Fruit fly (Drosophila melanogaster) whole organism, embryonic: ENCODE data around the gene CG42512.

Experiments
- Atf3 ChIP-seq: fragments of 200-800 bp; sonication (Bioruptor generic); optimal IDR thresholded peaks from 3 replicates; lab custom pipeline; 2016; ENCODE audit warnings: missing biosample characterization, missing genetic modification characterization
- Awh ChIP-seq: fragments of 200-800 bp; sonication (Bioruptor generic); IDR thresholded peaks from 2 replicates; pipeline ENCODE4, ENCODE4 v1.3.6; 2022; ENCODE audit warnings: missing biosample characterization, missing genetic modification characterization
- Blimp-1 ChIP-seq: fragments of 200-800 bp; sonication (Bioruptor generic); optimal IDR thresholded peaks from 3 replicates; lab custom pipeline; 2018; ENCODE audit warnings: missing biosample characterization, missing genetic modification characterization, mild to moderate bottlenecking, moderate library complexity, missing genetic modification reagents
- CG10321 ChIP-seq: fragments of 200-800 bp; sonication (Bioruptor generic); IDR thresholded peaks from 2 replicates; pipeline ENCODE4 v1.3.6; 2022; ENCODE audit warnings: missing biosample characterization, missing genetic modification characterization
- CG10462 ChIP-seq: fragments of 200-800 bp; sonication (Bioruptor generic); optimal IDR thresholded peaks from 2 replicates; lab custom pipeline; 2016; ENCODE audit warnings: missing biosample characterization, missing genetic modification characterization
- CG11398 ChIP-seq: fragments of 200-800 bp; sonication (Bioruptor generic); optimal IDR thresholded peaks from 2 replicates; lab custom pipeline; 2016; ENCODE audit warnings: missing biosample characterization, missing genetic modification characterization
- CG11456 ChIP-seq: fragments of 200-800 bp; sonication (Bioruptor generic); IDR thresholded peaks from 3 replicates; pipeline ENCODE4 v1.3.6; 2022; ENCODE audit warnings: missing biosample characterization, missing genetic modification characterization
- CG1233 ChIP-seq: fragments of 200-800 bp; sonication (Bioruptor generic); optimal IDR thresholded peaks from 4 replicates; lab custom pipeline; 2018; ENCODE audit warnings: missing biosample characterization, mild to moderate bottlenecking, missing genetic modification characterization
- CG13296 ChIP-seq: fragments of 200-800 bp; sonication (Bioruptor generic); optimal IDR thresholded peaks from 3 replicates; lab custom pipeline; 2018; ENCODE audit warnings: missing biosample characterization, mild to moderate bottlenecking, missing genetic modification characterization
- CG14050 ChIP-seq: fragments of 200-800 bp; sonication (Bioruptor generic); IDR thresholded peaks from 3 replicates; pipeline ENCODE4 v1.3.6; 2022; ENCODE audit warnings: missing biosample characterization, missing genetic modification characterization
- CG14710 ChIP-seq: fragments of 200-800 bp; sonication (Bioruptor generic); optimal IDR thresholded peaks from 3 replicates; lab custom pipeline; 2019; ENCODE audit warnings: missing biosample characterization, mild to moderate bottlenecking, missing genetic modification characterization, moderate library complexity
- CG15514 ChIP-seq: fragments of 200-800 bp; sonication (Bioruptor generic); optimal IDR thresholded peaks from 3 replicates; lab custom pipeline; 2017; ENCODE audit warnings: missing biosample characterization, missing genetic modification characterization, mild to moderate bottlenecking, moderate library complexity, missing genetic modification reagents
- CG18262 ChIP-seq: fragments of 200-800 bp; optimal IDR thresholded peaks from 3 replicates; lab custom pipeline; 2019; ENCODE audit warnings: missing biosample characterization, mild to moderate bottlenecking, missing genetic modification characterization, moderate library complexity
- CG18476 ChIP-seq: fragments of 200-800 bp; sonication (Bioruptor generic); optimal IDR thresholded peaks from 2 replicates; lab custom pipeline; 2016; ENCODE audit warnings: missing biosample characterization, mild to moderate bottlenecking, missing genetic modification characterization
- CG31365 ChIP-seq: fragments of 200-800 bp; sonication (Bioruptor generic); optimal IDR thresholded peaks from 2 replicates; lab custom pipeline; 2018; ENCODE audit warnings: missing biosample characterization, mild to moderate bottlenecking, missing genetic modification characterization
- CG32767 ChIP-seq: fragments of 200-800 bp; sonication (Bioruptor generic); IDR thresholded peaks from 2 replicates; pipeline ENCODE4 v1.3.6; 2022; ENCODE audit warnings: missing biosample characterization, missing genetic modification characterization
- CG32772 ChIP-seq: fragments of 200-800 bp; sonication (Bioruptor generic); IDR thresholded peaks from 2 replicates; pipeline ENCODE4 v1.3.6; 2022; ENCODE audit warnings: missing biosample characterization, missing genetic modification characterization
- CG33557 ChIP-seq: fragments of 200-800 bp; sonication (Bioruptor generic); optimal IDR thresholded peaks from 2 replicates; lab custom pipeline; 2019; ENCODE audit warnings: missing biosample characterization, mild to moderate bottlenecking, missing genetic modification characterization, moderate library complexity
- CG34376 ChIP-seq: fragments of 200-800 bp; sonication (Bioruptor generic); optimal IDR thresholded peaks from 2 replicates; lab custom pipeline; 2018; ENCODE audit warnings: missing biosample characterization, mild to moderate bottlenecking, missing genetic modification characterization
- CG3847 ChIP-seq: fragments of 200-800 bp; sonication (Bioruptor generic); IDR thresholded peaks from 2 replicates; pipeline ENCODE4 v1.3.6; 2022; ENCODE audit warnings: missing biosample characterization, missing genetic modification characterization
- CG8359 ChIP-seq: fragments of 200-800 bp; sonication (Bioruptor generic); optimal IDR thresholded peaks from 2 replicates; lab custom pipeline; 2017; ENCODE audit warnings: missing biosample characterization, mild to moderate bottlenecking, missing genetic modification characterization, borderline replicate concordance
- Doc2 ChIP-seq: fragments of 200-800 bp; sonication (Bioruptor generic); IDR thresholded peaks from 2 replicates; pipeline ENCODE4 v1.3.6; 2022; ENCODE audit warnings: missing biosample characterization, missing genetic modification characterization
- Dref ChIP-seq: fragments of 200-800 bp; sonication (Bioruptor generic); IDR thresholded peaks from 2 replicates; pipeline ENCODE4 v1.3.6; 2022; ENCODE audit warnings: missing biosample characterization, missing genetic modification characterization
- E2f2 ChIP-seq: fragments of 200-800 bp; sonication (Bioruptor generic); IDR thresholded peaks from 2 replicates; pipeline ENCODE4 v1.3.6; 2022; ENCODE audit warnings: missing biosample characterization, missing genetic modification characterization
- Elba2 ChIP-seq: fragments of 200-800 bp; sonication (Bioruptor generic); optimal IDR thresholded peaks from 3 replicates; lab custom pipeline; 2016; ENCODE audit warnings: missing biosample characterization, missing genetic modification characterization
- Ets65A ChIP-seq: fragments of 200-800 bp; sonication (Bioruptor generic); peaks from one replicate; lab custom pipeline; 2016; ENCODE audit warnings: missing biosample characterization, missing genetic modification characterization
- Fer3 ChIP-seq: fragments of 200-800 bp; sonication (Bioruptor generic); optimal IDR thresholded peaks from 2 replicates; lab custom pipeline; 2018; ENCODE audit warnings: missing biosample characterization, mild to moderate bottlenecking, missing genetic modification characterization, moderate library complexity
- Gsc ChIP-seq: fragments of 200-800 bp; sonication (Bioruptor generic); IDR thresholded peaks from 2 replicates; pipeline ENCODE4 v1.3.6; 2022; ENCODE audit warnings: missing biosample characterization, missing genetic modification characterization
- Hsf ChIP-seq: fragments of 200-800 bp; sonication (Bioruptor generic); optimal IDR thresholded peaks from 3 replicates; lab custom pipeline; 2016; ENCODE audit warnings: missing biosample characterization, missing genetic modification characterization
- Jarid2 ChIP-seq: fragments of 200-800 bp; sonication (Bioruptor generic); optimal IDR thresholded peaks from 3 replicates; lab custom pipeline; 2017; ENCODE audit warnings: mild to moderate bottlenecking, missing biosample characterization, missing genetic modification reagents, missing genetic modification characterization
- NfI ChIP-seq: fragments of 200-800 bp; sonication (Bioruptor generic); optimal IDR thresholded peaks from 3 replicates; lab custom pipeline; 2018; ENCODE audit warnings: missing biosample characterization, mild to moderate bottlenecking, missing genetic modification characterization, moderate library complexity
- Sry-δ ChIP-seq: fragments of 200-800 bp; sonication (Bioruptor generic); optimal IDR thresholded peaks from 2 replicates; lab custom pipeline; 2016; ENCODE audit warnings: missing biosample characterization, missing genetic modification characterization
- Taf1 ChIP-seq: fragments of 200-800 bp; sonication (Bioruptor generic); IDR thresholded peaks from 2 replicates; pipeline ENCODE4 v1.3.6; 2022; ENCODE audit warnings: missing biosample characterization, missing genetic modification characterization
- cad ChIP-seq: fragments of >200 bp; optimal IDR thresholded peaks from 2 replicates; lab custom pipeline; 2017; ENCODE audit warnings: missing biosample characterization, missing genetic modification characterization
- cg ChIP-seq: fragments of 200-800 bp; sonication (Bioruptor generic); optimal IDR thresholded peaks from 3 replicates; lab custom pipeline; 2019; ENCODE audit warnings: missing biosample characterization, mild to moderate bottlenecking, missing genetic modification characterization, moderate library complexity
- chif ChIP-seq, 2 experiments: fragments of 200-800 bp; sonication (Bioruptor generic); optimal IDR thresholded peaks; 3 replicates each; lab custom pipeline; 2016; ENCODE audit warnings: missing biosample characterization in 2 of 2, missing genetic modification characterization in 2 of 2
- chm ChIP-seq: fragments of 200-800 bp; sonication (Bioruptor generic); IDR thresholded peaks from 2 replicates; pipeline ENCODE4 v1.3.6; 2022; ENCODE audit warnings: missing biosample characterization, missing genetic modification characterization
- emc ChIP-seq: fragments of 200-800 bp; sonication (Bioruptor generic); optimal IDR thresholded peaks from 2 replicates; lab custom pipeline; 2016; ENCODE audit warnings: missing biosample characterization, missing genetic modification characterization
- en ChIP-seq: fragments of 200-800 bp; sonication (Bioruptor generic); optimal IDR thresholded peaks from 2 replicates; lab custom pipeline; 2016; ENCODE audit warnings: missing biosample characterization, missing genetic modification characterization
- fd64A ChIP-seq: fragments of 200-800 bp; sonication (Bioruptor generic); optimal IDR thresholded peaks from 3 replicates; lab custom pipeline; 2018; ENCODE audit warnings: missing biosample characterization, mild to moderate bottlenecking, missing genetic modification characterization
- fd96Cb ChIP-seq: fragments of 200-800 bp; sonication (Bioruptor generic); optimal IDR thresholded peaks from 2 replicates; lab custom pipeline; 2018; ENCODE audit warnings: missing biosample characterization, mild to moderate bottlenecking, missing genetic modification characterization, moderate library complexity
- gem ChIP-seq: fragments of 200-800 bp; sonication (Bioruptor generic); optimal IDR thresholded peaks from 2 replicates; lab custom pipeline; 2019; ENCODE audit warnings: missing biosample characterization, mild to moderate bottlenecking, missing genetic modification characterization, moderate library complexity
- hth ChIP-seq: fragments of >200 bp; optimal IDR thresholded peaks from 2 replicates; lab custom pipeline; 2017; ENCODE audit warnings: inconsistent platforms
- lilli ChIP-seq: fragments of 200-800 bp; sonication (Bioruptor generic); optimal IDR thresholded peaks from 3 replicates; lab custom pipeline; 2016; ENCODE audit warnings: missing biosample characterization, missing genetic modification characterization
- maf-S ChIP-seq: fragments of 200-800 bp; sonication (Bioruptor generic); optimal IDR thresholded peaks from 2 replicates; lab custom pipeline; 2016; ENCODE audit warnings: missing biosample characterization, missing genetic modification characterization
- onecut ChIP-seq: fragments of 200-800 bp; sonication (Bioruptor generic); IDR thresholded peaks from 2 replicates; pipeline ENCODE4 v1.3.6; 2022; ENCODE audit warnings: missing biosample characterization, missing genetic modification characterization
- rib ChIP-seq: fragments of 200-800 bp; sonication (Bioruptor generic); IDR thresholded peaks from 2 replicates; pipeline ENCODE4 v1.3.6; 2022; ENCODE audit warnings: missing biosample characterization, missing genetic modification characterization
- sens-2 ChIP-seq: fragments of 200-800 bp; sonication (Bioruptor generic); IDR thresholded peaks from 2 replicates; pipeline ENCODE4 v1.3.6; 2022; ENCODE audit warnings: missing biosample characterization, missing genetic modification characterization
- sisA ChIP-seq: fragments of 200-800 bp; sonication (Bioruptor generic); IDR thresholded peaks from 2 replicates; pipeline ENCODE4 v1.3.6; 2022; ENCODE audit warnings: missing biosample characterization, missing genetic modification characterization
- stc ChIP-seq: fragments of 200-800 bp; sonication (Bioruptor generic); IDR thresholded peaks from 2 replicates; pipeline ENCODE4 v1.3.6; 2022; ENCODE audit warnings: missing biosample characterization, missing genetic modification characterization
- wek ChIP-seq: fragments of 200-800 bp; sonication (Bioruptor generic); optimal IDR thresholded peaks from 3 replicates; lab custom pipeline; 2018; ENCODE audit warnings: missing biosample characterization, mild to moderate bottlenecking, missing genetic modification characterization, moderate library complexity
- zen2 ChIP-seq: fragments of 200-800 bp; sonication (Bioruptor generic); IDR thresholded peaks from 3 replicates; pipeline ENCODE4 v1.3.6; 2022; ENCODE audit warnings: missing biosample characterization, missing genetic modification characterization; ENCODE audit not compliant: partially characterized antibody
- zfh2 ChIP-seq: fragments of 200-800 bp; sonication (Bioruptor generic); optimal IDR thresholded peaks from 2 replicates; lab custom pipeline; 2016; ENCODE audit warnings: missing biosample characterization, missing genetic modification characterization

Gene CG42512

DNA sequence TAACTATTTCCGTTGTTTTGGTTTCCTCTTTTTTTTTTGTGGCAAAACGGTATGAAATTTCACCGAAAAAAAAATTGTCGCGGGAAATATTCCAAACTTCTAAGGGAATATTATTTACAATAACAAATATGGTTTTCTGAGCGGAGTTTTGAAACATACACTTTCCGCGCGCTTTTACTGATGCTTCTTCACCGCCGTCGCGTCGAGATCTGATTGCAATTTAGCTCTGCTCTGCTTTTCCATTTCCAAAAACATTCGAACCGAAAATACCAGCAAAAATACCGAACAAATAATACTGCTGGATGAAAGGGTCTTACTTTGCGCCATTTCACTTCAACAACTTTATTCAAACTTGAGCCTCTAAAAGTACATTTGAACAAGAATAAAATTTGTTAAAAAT, 43.8 kb downstream of the CG42512 start, which contains the start of gene Septin4 (continued):
- TF ChIP-seq CG31365 (tag; lab: Kevin White, UChicago) (no peak), CG10321 (GFP tag; lab: Robert Waterston, UW) (no peak), Sry-δ (no peak), zfh2 (GFP tag; lab: Kevin White, UChicago) (no peak), CG15514 (peak; percentile 32), lilli (no peak), chif (GFP tag; optimal IDR thresholded peaks at IDR 0.05; lab: Kevin White, UChicago) (no peak), CG3847 (GFP tag; lab: Robert Waterston, UW) (no peak), NfI (no peak), stc (GFP tag; lab: Robert Waterston, UW) (no peak), Gsc (GFP tag; lab: Robert Waterston, UW) (no peak), CG13296 (no peak), CG11398 (GFP tag; lab: Kevin White, UChicago) (no peak), Elba2 (GFP tag; lab: Kevin White, UChicago) (no peak), wek (GFP tag; lab: Kevin White, UChicago) (no peak), zen2 (GFP tag; lab: Robert Waterston, UW) (no peak), CG32767 (GFP tag; lab: Robert Waterston, UW) (no peak), emc (GFP tag; lab: Kevin White, UChicago) (no peak), Taf1 (GFP tag; lab: Robert Waterston, UW) (no peak), en (no peak), CG11456 (GFP tag; lab: Robert Waterston, UW) (no peak), CG10462 (GFP tag; lab: Kevin White, UChicago) (no peak), chm (GFP tag; lab: Robert Waterston, UW) (peak; percentile 48; the same call in 1 of the 2 replicates), CG18476 (GFP tag; lab: Kevin White, UChicago) (no peak), fd96Cb (tag; lab: Kevin White, UChicago) (no peak), onecut (GFP tag; lab: Robert Waterston, UW) (no peak), CG18262 (no peak), CG1233 (GFP tag; lab: Kevin White, UChicago) (no peak), Fer3 (no peak), rib (GFP tag; lab: Robert Waterston, UW) (no peak), maf-S (GFP tag; lab: Kevin White, UChicago) (no peak), CG33557 (no peak), hth (lab: Kevin White, UChicago) (no peak), cg (GFP tag; lab: Kevin White, UChicago) (no peak), sens-2 (GFP tag; lab: Robert Waterston, UW) (no peak), Atf3 (GFP tag; lab: Kevin White, UChicago) (no peak), cad (GFP tag; lab: Kevin White, UChicago) (no peak), Awh (GFP tag; lab: Robert Waterston, UW) (no peak), Ets65A (GFP tag; lab: Kevin White, UChicago) (peak; percentile 56), fd64A (no peak), CG14050 (GFP tag; lab: Robert Waterston, UW) (no peak), Doc2 (GFP tag; lab: Robert Waterston, UW) (no peak), Hsf (GFP tag; lab: Kevin White, UChicago) (no peak), CG32772 (GFP tag; lab: Robert Waterston, UW) (no peak), CG34376 (no peak), Blimp-1 (no peak), sisA (no peak), Dref (0 out of 2 replicates have a peak, but pooled peaks have one; percentile 17), E2f2 (peak; percentile 67), CG8359 (GFP tag; lab: Kevin White, UChicago) (no peak), CG14710 (no peak), Jarid2 (peak; percentile 74), gem (tag; lab: Kevin White, UChicago) (no peak)
